Worm (Caenorhabditis elegans): Measurements from ENCODE around the gene F09F9.3.

DNA sequence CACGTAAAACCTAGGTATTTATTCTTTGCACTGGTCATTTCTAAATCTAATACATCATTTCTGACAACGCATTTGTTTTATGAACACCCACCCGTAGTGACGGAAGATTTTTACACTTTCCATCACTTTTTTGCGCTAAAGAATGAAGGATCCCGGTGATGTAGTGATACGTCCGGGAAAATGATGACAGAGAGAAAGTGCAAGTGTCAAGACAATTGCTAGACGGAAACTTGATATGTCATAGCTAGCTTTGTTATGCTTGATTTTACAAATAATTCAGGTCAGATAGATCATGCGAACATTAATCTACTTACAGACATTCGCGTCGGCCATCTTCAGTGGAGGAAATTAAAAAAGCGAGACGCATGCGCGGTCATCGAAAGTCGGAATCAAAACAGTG lies 10.9 kb downstream of the F09F9.3 start:
- TF ChIP-seq daf-12 (tag; optimal IDR thresholded peaks at IDR 0.05) (no peak), saeg-2 (GFP tag; IDR thresholded peaks at IDR 0.05) (no peak)

Data from whole organism, L4 larva.